Worm (Caenorhabditis elegans): ENCODE measurements around the gene F29C4.4.

Gene F29C4.4

ce11 chrIV:125881-126781 lies 14.7 kb downstream of the F29C4.4 start, which contains the start of the genes grld-1 and cox-6C (continued):
- TF ChIP-seq lin-54 (GFP tag; optimal IDR thresholded peaks at IDR 0.05): peak; percentile 47
- TF ChIP-seq madf-6 (GFP tag; IDR thresholded peaks at IDR 0.05): peak; percentile 37; the same call in 1 of the 2 replicates
- no peak for TF ChIP-seq egl-44 (GFP tag; IDR thresholded peaks at IDR 0.05)
- no peak for TF ChIP-seq ceh-91 (GFP tag; IDR thresholded peaks at IDR 0.05)
- TF ChIP-seq efl-1 (GFP tag; optimal IDR thresholded peaks at IDR 0.05): peak; percentile 2
- no peak for TF ChIP-seq ztf-6 (GFP tag; IDR thresholded peaks at IDR 0.05)
- no peak for TF ChIP-seq madf-10 (tag; optimal IDR thresholded peaks at IDR 0.05)
- TF ChIP-seq ztf-26 (tag; optimal IDR thresholded peaks at IDR 0.05): no peak
- no peak for TF ChIP-seq F55B11.4 (tag; optimal IDR thresholded peaks at IDR 0.05; ENCODE audit: borderline replicate concordance, insufficient read depth)
- TF ChIP-seq F57C9.4 (tag; optimal IDR thresholded peaks at IDR 0.05): no peak
- TF ChIP-seq pbrm-1 (GFP tag; IDR thresholded peaks at IDR 0.05): no peak
- peak; percentile 47; the same call in 1 of the 2 replicates for TF ChIP-seq mcd-1 (GFP tag; IDR thresholded peaks at IDR 0.05)
- TF ChIP-seq ztf-22 (GFP tag; optimal IDR thresholded peaks at IDR 0.05): no peak
- no peak for TF ChIP-seq hrde-1 (tag; optimal IDR thresholded peaks at IDR 0.05; ENCODE audit: borderline replicate concordance)
- no peak for TF ChIP-seq F37B4.10 (GFP tag; IDR thresholded peaks at IDR 0.05)
- no peak for TF ChIP-seq ceh-79 (tag; optimal IDR thresholded peaks at IDR 0.05)
- TF ChIP-seq nhr-120 (GFP tag; IDR thresholded peaks at IDR 0.05): no peak
- TF ChIP-seq gei-17 (GFP tag; optimal IDR thresholded peaks at IDR 0.05): no peak
- TF ChIP-seq snpc-1.3 (tag; optimal IDR thresholded peaks at IDR 0.05; ENCODE audit: insufficient read depth): peak; percentile 25
- TF ChIP-seq F23B12.7 (tag; optimal IDR thresholded peaks at IDR 0.05; ENCODE audit: insufficient read depth): peak; percentile 42
- no peak for TF ChIP-seq snpc-4 (GFP tag; optimal IDR thresholded peaks at IDR 0.05)
- peak in 2 of 4 experiments; percentile 10 to 52 for TF ChIP-seq snpc-4 (tag; optimal IDR thresholded peaks at IDR 0.05)
- no peak for TF ChIP-seq nhr-27 (tag; optimal IDR thresholded peaks at IDR 0.05)
- TF ChIP-seq let-526 (GFP tag; IDR thresholded peaks at IDR 0.05): no peak
- TF ChIP-seq F57A8.1 (GFP tag; optimal IDR thresholded peaks at IDR 0.05): no peak
- TF ChIP-seq K12H6.12 (tag; optimal IDR thresholded peaks at IDR 0.05): peak; percentile 57
- TF ChIP-seq snpc-1.1 (tag; optimal IDR thresholded peaks at IDR 0.05; ENCODE audit: insufficient read depth): no peak
- TF ChIP-seq zim-3 (tag; optimal IDR thresholded peaks at IDR 0.05): peak; percentile 93
- no peak for TF ChIP-seq xnd-1 (tag; optimal IDR thresholded peaks at IDR 0.05)
- no peak for TF ChIP-seq egl-18 (GFP tag; IDR thresholded peaks at IDR 0.05)
- TF ChIP-seq bed-2 (GFP tag; IDR thresholded peaks at IDR 0.05): no peak
- no peak for TF ChIP-seq lsy-27 (tag; optimal IDR thresholded peaks at IDR 0.05; ENCODE audit: borderline replicate concordance, insufficient read depth)
- no peak for TF ChIP-seq C06A6.2 (GFP tag; conservative IDR thresholded peaks at IDR 0.05)
- TF ChIP-seq T26A5.8 (tag; optimal IDR thresholded peaks at IDR 0.05): no peak
- no peak for TF ChIP-seq K11D2.4 (GFP tag; IDR thresholded peaks at IDR 0.05)
- no peak for TF ChIP-seq rpc-1 (optimal IDR thresholded peaks at IDR 0.05)
- TF ChIP-seq rpc-1 (tag; optimal IDR thresholded peaks at IDR 0.05): no peak
- TF ChIP-seq hlh-26 (GFP tag; conservative IDR thresholded peaks at IDR 0.05): no peak
- TF ChIP-seq mel-28 (tag; optimal IDR thresholded peaks at IDR 0.05; ENCODE audit: borderline replicate concordance): no peak
- peak; percentile 0 for TF ChIP-seq nhr-80 (tag; optimal IDR thresholded peaks at IDR 0.05)
- no peak for TF ChIP-seq Y67H2A.10 (GFP tag; conservative IDR thresholded peaks at IDR 0.05)
- peak in 1 of 3 experiments; percentile 41 for TF ChIP-seq lin-35 (GFP tag; optimal IDR thresholded peaks at IDR 0.05)
- no peak for TF ChIP-seq snpc-3.4 (tag; optimal IDR thresholded peaks at IDR 0.05)
- no peak for TF ChIP-seq ama-1 (optimal IDR thresholded peaks at IDR 0.05)
- no peak for TF ChIP-seq ama-1 (GFP tag; optimal IDR thresholded peaks at IDR 0.05)
- TF ChIP-seq tbx-9 (tag; optimal IDR thresholded peaks at IDR 0.05; ENCODE audit: borderline replicate concordance): no peak
